Worm (Caenorhabditis elegans) whole organism, L4 larva: ENCODE data around the gene ugt-38.

ENCODE experiments used
- ama-1 ChIP-seq: fragments of 150-350 bp; optimal IDR thresholded peaks from 2 replicates; lab custom pipeline; 2014; ENCODE audit warnings: inconsistent platforms, mixed read lengths
- ceh-82 ChIP-seq: sonication (generic microtip); optimal IDR thresholded peaks from 2 replicates; lab custom pipeline; 2017; ENCODE audit warnings: missing biosample characterization, missing genetic modification characterization
- lin-39 ChIP-seq: fragments of 150-350 bp; optimal IDR thresholded peaks from 2 replicates; lab custom pipeline; 2014; ENCODE audit warnings: missing biosample characterization, missing genetic modification reagents, missing genetic modification characterization
- snpc-1.2 ChIP-seq: fragments of 200-800 bp; sonication (Bioruptor generic); IDR thresholded peaks from 2 replicates; pipeline ENCODE4 v1.3.6; 2022; ENCODE audit warnings: missing genetic modification reagents, missing genetic modification characterization, missing compliant biosample characterization

ce11 chrV:7129460-7129859 lies 17.8 kb downstream of the ugt-38 start, which contains the start of gene T01C4.8:
- TF ChIP-seq lin-39 (tag; lab: Kevin White, UChicago) = no peak
- TF ChIP-seq ceh-82 (tag; lab: Kevin White, UChicago) = no peak
- TF ChIP-seq ama-1 (lab: Kevin White, UChicago) = no peak
- TF ChIP-seq snpc-1.2 (GFP tag; lab: Robert Waterston, UW) = no peak
